Fruit fly (Drosophila melanogaster) whole organism, wandering third instar larva: ENCODE results near the gene CG33287.

Experiments used
- Abd-B ChIP-seq: fragments of >200 bp; optimal IDR thresholded peaks from 2 replicates; lab custom pipeline; 2017; ENCODE audit warnings: missing biosample characterization, missing genetic modification characterization
- CG32264 ChIP-seq: fragments of 200-800 bp; sonication (Bioruptor generic); optimal IDR thresholded peaks from 2 replicates; lab custom pipeline; 2016; ENCODE audit warnings: missing biosample characterization, missing genetic modification characterization
- CG9705 ChIP-seq: fragments of 200-800 bp; sonication (Bioruptor generic); optimal IDR thresholded peaks from 2 replicates; lab custom pipeline; 2018; ENCODE audit warnings: missing biosample characterization, mild to moderate bottlenecking, missing genetic modification characterization
- Dfd ChIP-seq: fragments of >200 bp; optimal IDR thresholded peaks from 2 replicates; lab custom pipeline; 2017; ENCODE audit warnings: missing biosample characterization, missing genetic modification characterization
- Dif ChIP-seq: fragments of 200-275, 200-300 bp; sonication (Bioruptor generic); optimal IDR thresholded peaks from 2 replicates; lab custom pipeline; 2018; ENCODE audit warnings: missing biosample characterization, missing genetic modification characterization; ENCODE audit not compliant: partially characterized antibody
- HLH106 ChIP-seq: fragments of 200-800 bp; optimal IDR thresholded peaks from 3 replicates; lab custom pipeline; 2019; ENCODE audit warnings: missing biosample characterization, mild to moderate bottlenecking, missing genetic modification characterization, moderate library complexity
- Hnf4 ChIP-seq: fragments of 200-800 bp; sonication (Bioruptor generic); optimal IDR thresholded peaks from 2 replicates; lab custom pipeline; 2016; ENCODE audit warnings: missing biosample characterization, mild to moderate bottlenecking, missing genetic modification characterization
- Hr83 ChIP-seq: fragments of 200-300 bp; sonication (Bioruptor generic); optimal IDR thresholded peaks from 2 replicates; lab custom pipeline; 2016; ENCODE audit warnings: missing biosample characterization, mild to moderate bottlenecking, missing genetic modification characterization, moderate library complexity; ENCODE audit not compliant: poor library complexity, severe bottlenecking
- Jra ChIP-seq: sonication (Bioruptor generic); optimal IDR thresholded peaks from 2 replicates; lab custom pipeline; 2016; ENCODE audit warnings: missing biosample characterization, missing genetic modification characterization
- Mio ChIP-seq: sonication (Bioruptor generic); optimal IDR thresholded peaks from 2 replicates; lab custom pipeline; 2016; ENCODE audit warnings: missing biosample characterization, missing genetic modification characterization
- Myc ChIP-seq: fragments of >200 bp; optimal IDR thresholded peaks from 2 replicates; lab custom pipeline; 2017
- N ChIP-seq: fragments of >200 bp; optimal IDR thresholded peaks from 2 replicates; lab custom pipeline; 2018; ENCODE audit warnings: missing biosample characterization, missing external identifiers, missing genetic modification characterization
- OdsH ChIP-seq: fragments of 200-800 bp; sonication (Bioruptor generic); optimal IDR thresholded peaks from 2 replicates; lab custom pipeline; 2016; ENCODE audit warnings: missing biosample characterization, mild to moderate bottlenecking, missing genetic modification characterization
- Rel ChIP-seq, 2 experiments: fragments of 200-800 bp; sonication (Bioruptor generic) in 1 of 2; optimal IDR thresholded peaks; 2 replicates in 1 of 2; 3 replicates in 1 of 2; lab custom pipeline; 2016 to 2019; ENCODE audit warnings: mild to moderate bottlenecking in 2 of 2, missing biosample characterization in 2 of 2, missing genetic modification characterization in 2 of 2, moderate library complexity in 1 of 2
- Sp1 ChIP-seq: fragments of 200-800 bp; sonication (Bioruptor generic); optimal IDR thresholded peaks from 3 replicates; lab custom pipeline; 2019; ENCODE audit warnings: missing biosample characterization, mild to moderate bottlenecking, missing genetic modification characterization, moderate library complexity
- Vsx2 ChIP-seq: fragments of 200-300, 225-300 bp; sonication (Bioruptor generic); optimal IDR thresholded peaks from 2 replicates; lab custom pipeline; 2018; ENCODE audit warnings: missing biosample characterization, missing genetic modification characterization; ENCODE audit not compliant: partially characterized antibody
- br ChIP-seq: fragments of 200-800 bp; sonication (Bioruptor generic); optimal IDR thresholded peaks from 2 replicates; lab custom pipeline; 2016; ENCODE audit warnings: missing biosample characterization, missing genetic modification characterization
- brk ChIP-seq: fragments of 200-800 bp; sonication (Bioruptor generic); optimal IDR thresholded peaks from 2 replicates; lab custom pipeline; 2016; ENCODE audit warnings: missing biosample characterization, mild to moderate bottlenecking, missing genetic modification characterization
- dl ChIP-seq, 2 experiments: fragments of 175-275, 200-275 bp in 1 of 2; fragments of 200-275 bp in 1 of 2; sonication (Bioruptor generic); optimal IDR thresholded peaks; lab custom pipeline; 2018; ENCODE audit warnings: mild to moderate bottlenecking in 2 of 2, missing biosample characterization in 2 of 2, missing genetic modification characterization in 2 of 2, moderate library complexity in 2 of 2; ENCODE audit not compliant: partially characterized antibody in 2 of 2, insufficient read depth in 1 of 2
- dmrt93B ChIP-seq: fragments of 200-800 bp; sonication (Bioruptor generic); optimal IDR thresholded peaks from 2 replicates; lab custom pipeline; 2018; ENCODE audit warnings: missing biosample characterization, mild to moderate bottlenecking, missing genetic modification characterization
- dsf ChIP-seq: sonication (Bioruptor generic); optimal IDR thresholded peaks from 2 replicates; lab custom pipeline; 2016; ENCODE audit warnings: missing biosample characterization, missing genetic modification characterization, borderline replicate concordance
- ey ChIP-seq: fragments of 200-800 bp; sonication (Bioruptor generic); optimal IDR thresholded peaks from 2 replicates; lab custom pipeline; 2016; ENCODE audit warnings: missing biosample characterization, missing genetic modification characterization
- foxo ChIP-seq, 2 experiments: fragments of 200-800 bp; sonication (Bioruptor generic); optimal IDR thresholded peaks; 2 replicates in 1 of 2; 3 replicates in 1 of 2; lab custom pipeline; 2016 to 2017; ENCODE audit warnings: missing biosample characterization in 2 of 2, missing genetic modification characterization in 2 of 2
- fru ChIP-seq: fragments of 200-800 bp; sonication (Bioruptor generic); optimal IDR thresholded peaks from 3 replicates; lab custom pipeline; 2016; ENCODE audit warnings: missing biosample characterization, mild to moderate bottlenecking, missing genetic modification characterization
- h ChIP-seq: fragments of 200-800 bp; sonication (Bioruptor generic); optimal IDR thresholded peaks from 3 replicates; lab custom pipeline; 2016; ENCODE audit warnings: missing biosample characterization, mild to moderate bottlenecking, missing genetic modification characterization
- jim ChIP-seq: fragments of 175-275, 200-325 bp; sonication (Bioruptor generic); optimal IDR thresholded peaks from 2 replicates; lab custom pipeline; 2016; ENCODE audit warnings: missing biosample characterization, mild to moderate bottlenecking, missing genetic modification characterization
- lola ChIP-seq: fragments of >200 bp; optimal IDR thresholded peaks from 2 replicates; lab custom pipeline; 2017; ENCODE audit warnings: missing biosample characterization, missing genetic modification characterization
- pan ChIP-seq: fragments of >200 bp; optimal IDR thresholded peaks from 2 replicates; lab custom pipeline; 2017
- psq ChIP-seq: fragments of 200-800 bp; sonication (Bioruptor generic); optimal IDR thresholded peaks from 3 replicates; lab custom pipeline; 2017; ENCODE audit warnings: missing biosample characterization, mild to moderate bottlenecking, missing genetic modification characterization, moderate library complexity
- rgr ChIP-seq: fragments of 200-800 bp; sonication (Bioruptor generic); optimal IDR thresholded peaks from 3 replicates; lab custom pipeline; 2016; ENCODE audit warnings: missing biosample characterization, mild to moderate bottlenecking, missing genetic modification characterization
- sage ChIP-seq: fragments of 200-800 bp; sonication (Bioruptor generic); optimal IDR thresholded peaks from 2 replicates; lab custom pipeline; 2016; ENCODE audit warnings: missing biosample characterization, mild to moderate bottlenecking, missing genetic modification characterization
- sv ChIP-seq: fragments of 200-800 bp; sonication (Bioruptor generic); optimal IDR thresholded peaks from 3 replicates; lab custom pipeline; 2016; ENCODE audit warnings: missing biosample characterization, missing genetic modification characterization
- tai ChIP-seq: sonication (Bioruptor generic); optimal IDR thresholded peaks from 2 replicates; lab custom pipeline; 2016; ENCODE audit warnings: missing biosample characterization, missing genetic modification characterization
- usp ChIP-seq: fragments of >200 bp; optimal IDR thresholded peaks from 2 replicates; lab custom pipeline; 2017; ENCODE audit warnings: missing biosample characterization, missing genetic modification characterization
- woc ChIP-seq: sonication (Bioruptor generic); optimal IDR thresholded peaks from 2 replicates; lab custom pipeline; 2016; ENCODE audit warnings: missing biosample characterization, mild to moderate bottlenecking, missing genetic modification characterization

Gene CG33287

DNA sequence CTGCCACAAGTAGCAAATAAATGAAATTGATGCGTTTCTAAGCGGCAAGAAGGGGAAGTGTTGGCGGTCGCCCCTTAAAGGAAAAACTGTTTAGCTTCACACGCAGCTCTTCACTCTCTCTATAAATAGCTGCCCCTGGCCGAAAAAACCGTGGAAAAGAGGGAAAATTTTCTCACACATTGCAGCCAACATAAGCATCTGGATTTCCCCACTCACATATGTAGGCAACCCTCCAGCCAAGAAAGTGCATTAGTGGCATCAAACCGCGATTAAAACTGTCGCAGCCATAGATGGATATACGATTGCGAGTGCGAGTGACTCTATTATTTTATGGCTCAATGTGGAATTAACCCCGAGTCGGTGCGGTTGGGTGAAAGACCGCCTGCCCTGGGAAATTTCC lies 37.9 kb downstream of the CG33287 start:
- no peak for TF ChIP-seq dsf (GFP tag; lab: Kevin White, UChicago)
- TF ChIP-seq fru (GFP tag; lab: Kevin White, UChicago) = no peak
- TF ChIP-seq Rel (GFP tag; optimal IDR thresholded peaks at IDR 0.05; lab: Kevin White, UChicago) = no peak
- TF ChIP-seq Rel (tag; optimal IDR thresholded peaks at IDR 0.05; lab: Kevin White, UChicago) = no peak
- TF ChIP-seq h (GFP tag; lab: Kevin White, UChicago) = no peak
- TF ChIP-seq brk = no peak
- TF ChIP-seq HLH106 = no peak
- no peak for TF ChIP-seq CG9705 (GFP tag; lab: Kevin White, UChicago)
- no peak for TF ChIP-seq Abd-B
- no peak for TF ChIP-seq Myc (lab: Kevin White, UChicago)
- no peak for TF ChIP-seq psq
- no peak for TF ChIP-seq Jra (GFP tag; lab: Kevin White, UChicago)
- TF ChIP-seq br (GFP tag; lab: Kevin White, UChicago) = no peak
- TF ChIP-seq usp = no peak
- TF ChIP-seq jim (GFP tag; lab: Kevin White, UChicago) = no peak
- TF ChIP-seq CG32264 (GFP tag; lab: Kevin White, UChicago) = no peak
- no peak for TF ChIP-seq sage (GFP tag; lab: Kevin White, UChicago)
- TF ChIP-seq Vsx2 = no peak
- no peak for TF ChIP-seq Dif (GFP tag; lab: Kevin White, UChicago)
- TF ChIP-seq Mio = no peak
- TF ChIP-seq, all 38 proteins: peak for 0

- TF ChIP-seq foxo (GFP tag; optimal IDR thresholded peaks at IDR 0.05; lab: Kevin White, UChicago) (no peak), tai (GFP tag; lab: Kevin White, UChicago) (no peak), jim (GFP tag; lab: Kevin White, UChicago) (no peak)
Observed at dm6 chr3L:20931510-20931909, 39.0 kb downstream of the CG33287 start.

DNA sequence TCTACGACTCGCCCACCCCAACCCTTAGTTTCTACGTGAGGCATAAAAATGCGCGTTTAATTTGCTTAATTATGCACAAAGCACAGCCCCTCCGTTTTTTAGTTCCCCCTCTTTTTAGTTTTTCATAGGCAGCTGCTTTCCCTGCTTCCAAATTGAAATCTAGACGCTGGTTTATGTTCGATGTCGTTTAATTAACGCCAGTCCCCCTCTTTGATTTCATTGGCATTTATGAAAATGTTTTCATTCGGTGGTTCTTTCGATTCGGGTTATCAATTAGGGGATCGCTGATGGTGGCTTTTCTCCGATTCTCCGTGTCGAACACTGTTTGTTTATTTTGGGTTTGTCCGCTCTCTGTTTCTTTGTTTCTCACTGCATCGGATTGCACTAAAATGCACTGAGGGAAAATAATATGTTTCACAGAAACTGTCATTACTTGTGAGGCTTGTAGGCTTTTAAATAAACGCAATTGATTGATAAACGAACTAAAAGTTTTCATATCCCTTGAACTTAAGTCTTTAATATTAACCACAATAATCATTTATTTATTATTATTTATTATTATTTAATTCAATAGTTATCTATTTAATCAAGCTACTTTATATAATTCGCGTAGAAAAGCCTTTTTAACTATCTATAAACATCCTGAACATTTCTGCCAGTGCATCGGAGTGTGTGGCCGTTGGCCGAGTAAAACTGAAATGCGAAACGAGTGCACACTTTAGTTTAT lies 40.2 kb downstream of the CG33287 start:
- TF ChIP-seq foxo (GFP tag; optimal IDR thresholded peaks at IDR 0.05; lab: Kevin White, UChicago) (peak in 1 of 2 experiments; percentile 48), HLH106 (peak; percentile 42), fru (GFP tag; lab: Kevin White, UChicago) (peak; percentile 33), CG32264 (GFP tag; lab: Kevin White, UChicago) (no peak), psq (peak; percentile 15), h (GFP tag; lab: Kevin White, UChicago) (peak; percentile 37), dmrt93B (GFP tag; lab: Kevin White, UChicago) (peak; percentile 25), N (GFP tag; lab: Kevin White, UChicago) (no peak), Sp1 (peak; percentile 29), rgr (peak; percentile 7)
- TF ChIP-seq, all 38 proteins: peak for 8

- no peak for TF ChIP-seq Mio
Observed at dm6 chr3L:20929418-20929817, 41.0 kb downstream of the CG33287 start.

- no peak for TF ChIP-seq CG32264 (GFP tag; lab: Kevin White, UChicago)
- no peak for TF ChIP-seq Hr83 (GFP tag; lab: Kevin White, UChicago)
- TF ChIP-seq, all 38 proteins: peak for 0
Observed at dm6 chr3L:20927526-20927925, 42.9 kb downstream of the CG33287 start, which contains the start of gene CG10589. Gene CG10589, plus strand, starts transcription at chr3L:20927826.

DNA sequence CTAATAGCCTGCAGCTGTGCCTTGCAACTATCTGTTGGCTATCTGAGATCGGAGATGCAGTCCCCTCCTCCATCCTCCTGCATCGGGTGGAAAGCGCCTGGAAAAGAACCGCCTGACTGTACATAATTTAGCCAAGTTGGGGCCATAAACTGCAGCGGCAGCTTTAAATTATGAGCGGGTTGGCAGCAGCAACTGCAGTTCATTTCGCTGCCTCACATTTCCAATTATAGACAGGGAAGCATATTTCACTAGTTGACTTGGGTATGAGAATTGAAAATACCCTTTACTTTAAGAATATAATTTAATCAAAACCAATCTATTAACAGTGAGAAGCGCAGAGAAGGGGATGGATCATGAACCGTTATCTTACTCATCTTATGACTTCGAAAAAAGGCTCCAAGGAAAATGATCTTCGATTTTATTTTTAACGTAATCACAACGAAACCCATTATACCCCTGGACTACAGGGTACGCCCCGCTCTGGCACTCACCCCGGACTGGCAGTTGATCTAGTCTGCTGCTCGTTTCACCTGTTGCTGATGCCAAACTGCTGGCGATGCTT lies 47.4 kb downstream of the CG33287 start:
- TF ChIP-seq N (GFP tag; lab: Kevin White, UChicago) (no peak), Myc (lab: Kevin White, UChicago) (no peak), Dif (GFP tag; lab: Kevin White, UChicago) (no peak), fru (GFP tag; lab: Kevin White, UChicago) (peak; percentile 6), foxo (GFP tag; optimal IDR thresholded peaks at IDR 0.05; lab: Kevin White, UChicago) (peak in 1 of 2 experiments; percentile 30), sv (GFP tag; lab: Kevin White, UChicago) (no peak), br (GFP tag; lab: Kevin White, UChicago) (no peak), dsf (GFP tag; lab: Kevin White, UChicago) (no peak), pan (lab: Kevin White, UChicago) (no peak), psq (no peak), lola (GFP tag; lab: Kevin White, UChicago) (no peak), Hnf4 (GFP tag; lab: Kevin White, UChicago) (no peak), dl (GFP tag; optimal IDR thresholded peaks at IDR 0.05; lab: Kevin White, UChicago; ENCODE audit: insufficient read depth in 1 of 2, partially characterized antibody in 2 of 2) (no peak), tai (GFP tag; lab: Kevin White, UChicago) (no peak), OdsH (GFP tag; lab: Kevin White, UChicago) (no peak), CG32264 (GFP tag; lab: Kevin White, UChicago) (no peak), Sp1 (no peak), ey (peak; percentile 34), Dfd (GFP tag; lab: Kevin White, UChicago) (no peak), Vsx2 (no peak), h (GFP tag; lab: Kevin White, UChicago) (no peak), woc (peak; percentile 18), Abd-B (no peak), Rel (GFP tag; optimal IDR thresholded peaks at IDR 0.05; lab: Kevin White, UChicago) (no peak), Rel (tag; optimal IDR thresholded peaks at IDR 0.05; lab: Kevin White, UChicago) (no peak), brk (no peak), HLH106 (no peak)
